Fruit fly (Drosophila melanogaster) whole organism, embryonic: ENCODE measurements around the gene Kyat.

Source experiments
- Asciz ChIP-seq: fragments of 200-800 bp; sonication (Bioruptor generic); optimal IDR thresholded peaks from 2 replicates; lab custom pipeline; 2017; ENCODE audit warnings: missing biosample characterization, mild to moderate bottlenecking, missing genetic modification characterization, missing genetic modification reagents
- CG11085 ChIP-seq: fragments of 200-800 bp; sonication (Bioruptor generic); IDR thresholded peaks from 2 replicates; pipeline ENCODE4 v1.3.6; 2022; ENCODE audit warnings: missing biosample characterization, missing genetic modification characterization
- CG12104 ChIP-seq: fragments of 200-800 bp; sonication (Bioruptor generic); optimal IDR thresholded peaks from 3 replicates; lab custom pipeline; 2016; ENCODE audit warnings: missing biosample characterization, missing genetic modification characterization
- CG12299 ChIP-seq: fragments of 200-800 bp; sonication (Bioruptor generic); optimal IDR thresholded peaks from 2 replicates; lab custom pipeline; 2018; ENCODE audit warnings: missing biosample characterization, mild to moderate bottlenecking, missing genetic modification characterization
- CG15601 ChIP-seq: fragments of 200-800 bp; sonication (Bioruptor generic); optimal IDR thresholded peaks from 3 replicates; lab custom pipeline; 2019; ENCODE audit warnings: missing biosample characterization, mild to moderate bottlenecking, missing genetic modification characterization, moderate library complexity
- CG17568 ChIP-seq: fragments of 200-800 bp; sonication (Bioruptor generic); optimal IDR thresholded peaks from 2 replicates; lab custom pipeline; 2018; ENCODE audit warnings: missing biosample characterization, mild to moderate bottlenecking, missing genetic modification characterization, moderate library complexity
- CG17912 ChIP-seq: fragments of 200-800 bp; sonication (Bioruptor generic); optimal IDR thresholded peaks from 2 replicates; lab custom pipeline; 2018; ENCODE audit warnings: missing biosample characterization, mild to moderate bottlenecking, missing genetic modification characterization
- CG1792 ChIP-seq: fragments of 200-800 bp; sonication (Bioruptor generic); optimal IDR thresholded peaks from 2 replicates; lab custom pipeline; 2016; ENCODE audit warnings: missing biosample characterization, missing genetic modification characterization
- CG18011 ChIP-seq: fragments of 200-800 bp; sonication (Bioruptor generic); optimal IDR thresholded peaks from 2 replicates; lab custom pipeline; 2017; ENCODE audit warnings: missing biosample characterization, missing genetic modification characterization, mild to moderate bottlenecking, moderate library complexity, missing genotype
- CG18619 ChIP-seq: fragments of 200-800 bp; sonication (Bioruptor generic); optimal IDR thresholded peaks from 3 replicates; lab custom pipeline; 2017; ENCODE audit warnings: missing biosample characterization, mild to moderate bottlenecking, missing genetic modification characterization
- CG2889 ChIP-seq: fragments of 200-800 bp; sonication (Bioruptor generic); IDR thresholded peaks from 3 replicates; pipeline ENCODE4 v1.3.6; 2022; ENCODE audit warnings: missing biosample characterization, missing genetic modification characterization
- CG30431 ChIP-seq: fragments of 200-800 bp; sonication (Bioruptor generic); optimal IDR thresholded peaks from 2 replicates; lab custom pipeline; 2017; ENCODE audit warnings: missing biosample characterization, missing genetic modification characterization
- CG31441 ChIP-seq: fragments of 200-800 bp; sonication (Bioruptor generic); IDR thresholded peaks from 2 replicates; pipeline ENCODE4 v1.3.6; 2022; ENCODE audit warnings: missing biosample characterization, missing genetic modification characterization
- CG5180 ChIP-seq: fragments of 200-800 bp; sonication (Bioruptor generic); optimal IDR thresholded peaks from 3 replicates; lab custom pipeline; 2017; ENCODE audit warnings: missing biosample characterization, missing genetic modification characterization, mild to moderate bottlenecking, moderate library complexity, missing genetic modification reagents
- CG7271 ChIP-seq: fragments of 200-800 bp; sonication (Bioruptor generic); optimal IDR thresholded peaks from 2 replicates; lab custom pipeline; 2018; ENCODE audit warnings: missing biosample characterization, mild to moderate bottlenecking, missing genetic modification characterization, moderate library complexity
- CG7556 ChIP-seq: fragments of 200-800 bp; sonication (Bioruptor generic); optimal IDR thresholded peaks from 2 replicates; lab custom pipeline; 2017; ENCODE audit warnings: missing biosample characterization, mild to moderate bottlenecking, missing genetic modification characterization
- CG7786 ChIP-seq: fragments of 200-800 bp; sonication (Bioruptor generic); optimal IDR thresholded peaks from 2 replicates; lab custom pipeline; 2016; ENCODE audit warnings: missing biosample characterization, missing genetic modification characterization
- CG8359 ChIP-seq: fragments of 200-800 bp; sonication (Bioruptor generic); optimal IDR thresholded peaks from 2 replicates; lab custom pipeline; 2017; ENCODE audit warnings: missing biosample characterization, mild to moderate bottlenecking, missing genetic modification characterization, borderline replicate concordance
- CG9609 ChIP-seq: fragments of 200-800 bp; sonication (Bioruptor generic); optimal IDR thresholded peaks from 3 replicates; lab custom pipeline; 2016; ENCODE audit warnings: missing biosample characterization, missing genetic modification characterization
- Camta ChIP-seq: fragments of 200-800 bp; sonication (Bioruptor generic); optimal IDR thresholded peaks from 2 replicates; lab custom pipeline; 2016; ENCODE audit warnings: missing biosample characterization, missing genetic modification characterization
- Dip2 ChIP-seq: fragments of 200-800 bp; sonication (Bioruptor generic); IDR thresholded peaks from 2 replicates; pipeline ENCODE4 v1.3.6; 2022; ENCODE audit warnings: missing biosample characterization, missing genetic modification characterization
- E2f2 ChIP-seq: fragments of 200-800 bp; sonication (Bioruptor generic); IDR thresholded peaks from 2 replicates; pipeline ENCODE4 v1.3.6; 2022; ENCODE audit warnings: missing biosample characterization, missing genetic modification characterization
- Ets65A ChIP-seq: fragments of 200-800 bp; sonication (Bioruptor generic); peaks from one replicate; lab custom pipeline; 2016; ENCODE audit warnings: missing biosample characterization, missing genetic modification characterization
- Hr39 ChIP-seq: fragments of >200 bp; optimal IDR thresholded peaks from 2 replicates; lab custom pipeline; 2017
- Hr51 ChIP-seq, 2 experiments: fragments of 200-800 bp; sonication (Bioruptor generic); optimal IDR thresholded peaks; 2 replicates in 1 of 2; 3 replicates in 1 of 2; lab custom pipeline; 2016 to 2018; ENCODE audit warnings: missing biosample characterization in 2 of 2, missing genetic modification characterization in 2 of 2, mild to moderate bottlenecking in 1 of 2, moderate library complexity in 1 of 2
- Lhr ChIP-seq: fragments of 200-800 bp; sonication (Bioruptor generic); optimal IDR thresholded peaks from 3 replicates; lab custom pipeline; 2017; ENCODE audit warnings: mild to moderate bottlenecking, missing biosample characterization, missing genetic modification reagents, missing genetic modification characterization
- Lim3 ChIP-seq: fragments of 200-800 bp; sonication (Bioruptor generic); IDR thresholded peaks from 2 replicates; pipeline ENCODE4 v1.3.6; 2022; ENCODE audit warnings: missing biosample characterization, missing genetic modification characterization
- PHDP ChIP-seq: fragments of 200-800 bp; sonication (Bioruptor generic); optimal IDR thresholded peaks from 3 replicates; lab custom pipeline; 2018; ENCODE audit warnings: missing biosample characterization, mild to moderate bottlenecking, missing genetic modification characterization, moderate library complexity
- Pdp1 ChIP-seq, 2 experiments: fragments of 200-800 bp; sonication (Bioruptor generic); optimal IDR thresholded peaks; 3 replicates each; lab custom pipeline; 2016; ENCODE audit warnings: missing biosample characterization in 2 of 2, missing genetic modification characterization in 2 of 2, mild to moderate bottlenecking in 1 of 2, moderate library complexity in 1 of 2
- Side ChIP-seq: fragments of 200-800 bp; sonication (Bioruptor generic); optimal IDR thresholded peaks from 2 replicates; lab custom pipeline; 2016; ENCODE audit warnings: missing biosample characterization, missing genetic modification characterization
- Sry-β ChIP-seq: fragments of 200-800 bp; sonication (Bioruptor generic); optimal IDR thresholded peaks from 2 replicates; lab custom pipeline; 2018; ENCODE audit warnings: missing biosample characterization, mild to moderate bottlenecking, missing genetic modification characterization, moderate library complexity
- Sry-δ ChIP-seq: fragments of 200-800 bp; sonication (Bioruptor generic); optimal IDR thresholded peaks from 2 replicates; lab custom pipeline; 2016; ENCODE audit warnings: missing biosample characterization, missing genetic modification characterization
- Xrp1 ChIP-seq: fragments of 200-800 bp; sonication (Bioruptor generic); IDR thresholded peaks from 2 replicates; pipeline ENCODE4 v1.3.6; 2022; ENCODE audit warnings: missing biosample characterization, missing genetic modification characterization
- cato ChIP-seq: fragments of 200-800 bp; sonication (Bioruptor generic); optimal IDR thresholded peaks from 2 replicates; lab custom pipeline; 2016; ENCODE audit warnings: missing biosample characterization, missing genetic modification characterization, borderline replicate concordance
- crp ChIP-seq, 2 experiments: fragments of 200-800 bp; sonication (Bioruptor generic); optimal IDR thresholded peaks; 2 replicates in 1 of 2; 3 replicates in 1 of 2; lab custom pipeline; 2017; ENCODE audit warnings: missing biosample characterization in 2 of 2, missing genetic modification characterization in 2 of 2, mild to moderate bottlenecking in 1 of 2, moderate library complexity in 1 of 2
- cwo ChIP-seq: fragments of 200-800 bp; sonication (Bioruptor generic); optimal IDR thresholded peaks from 3 replicates; lab custom pipeline; 2017; ENCODE audit warnings: missing biosample characterization, missing genetic modification characterization, mild to moderate bottlenecking, moderate library complexity, missing genetic modification reagents
- danr ChIP-seq: fragments of 200-800 bp; sonication (Bioruptor generic); IDR thresholded peaks from 2 replicates; pipeline ENCODE4 v1.3.6; 2022; ENCODE audit warnings: missing biosample characterization, missing genetic modification characterization
- dpn ChIP-seq, 2 experiments: fragments of 200-800 bp; sonication (Bioruptor generic); optimal IDR thresholded peaks; 3 replicates each; lab custom pipeline; 2016; ENCODE audit warnings: missing biosample characterization in 2 of 2, missing genetic modification characterization in 2 of 2
- esg ChIP-seq: fragments of 200-800 bp; sonication (Bioruptor generic); conservative IDR thresholded peaks from 2 replicates; pipeline ENCODE4 v1.3.6; 2022; ENCODE audit warnings: missing biosample characterization, missing genetic modification characterization
- lbe ChIP-seq: fragments of 200-800 bp; sonication (Bioruptor generic); optimal IDR thresholded peaks from 2 replicates; lab custom pipeline; 2016; ENCODE audit warnings: missing biosample characterization, mild to moderate bottlenecking, missing genetic modification characterization
- lmd ChIP-seq: fragments of 200-800 bp; sonication (Bioruptor generic); IDR thresholded peaks from 2 replicates; pipeline ENCODE4 v1.3.6; 2022; ENCODE audit warnings: missing biosample characterization, missing genetic modification characterization
- maf-S ChIP-seq: fragments of 200-800 bp; sonication (Bioruptor generic); optimal IDR thresholded peaks from 2 replicates; lab custom pipeline; 2016; ENCODE audit warnings: missing biosample characterization, missing genetic modification characterization
- mam ChIP-seq: fragments of 200-800 bp; sonication (Bioruptor generic); optimal IDR thresholded peaks from 3 replicates; lab custom pipeline; 2016; ENCODE audit warnings: missing biosample characterization, missing genetic modification characterization
- org-1 ChIP-seq: fragments of 200-800 bp; sonication (Bioruptor generic); optimal IDR thresholded peaks from 2 replicates; lab custom pipeline; 2017; ENCODE audit warnings: missing biosample characterization, missing genetic modification characterization
- p53 ChIP-seq: fragments of 200-800 bp; sonication (Bioruptor generic); optimal IDR thresholded peaks from 2 replicates; lab custom pipeline; 2016; ENCODE audit warnings: missing biosample characterization, missing genetic modification characterization
- pros ChIP-seq: fragments of 200-800 bp; sonication (Bioruptor generic); optimal IDR thresholded peaks from 3 replicates; lab custom pipeline; 2019; ENCODE audit warnings: missing biosample characterization, mild to moderate bottlenecking, missing genetic modification characterization, moderate library complexity
- pum ChIP-seq: fragments of 200-800 bp; sonication (Bioruptor generic); optimal IDR thresholded peaks from 2 replicates; lab custom pipeline; 2016; ENCODE audit warnings: missing biosample characterization, missing genetic modification characterization
- pzg ChIP-seq: fragments of 200-800 bp; sonication (Bioruptor generic); optimal IDR thresholded peaks from 3 replicates; lab custom pipeline; 2018; ENCODE audit warnings: missing biosample characterization, mild to moderate bottlenecking, missing genetic modification characterization, moderate library complexity
- sqz ChIP-seq: fragments of 200-800 bp; sonication (Bioruptor generic); optimal IDR thresholded peaks from 3 replicates; lab custom pipeline; 2018; ENCODE audit warnings: missing biosample characterization, mild to moderate bottlenecking, missing genetic modification characterization
- tio ChIP-seq: fragments of 200-800 bp; sonication (Bioruptor generic); optimal IDR thresholded peaks from 2 replicates; lab custom pipeline; 2017; ENCODE audit warnings: missing biosample characterization, missing genetic modification characterization, inconsistent platforms
- zen2 ChIP-seq: fragments of 200-800 bp; sonication (Bioruptor generic); IDR thresholded peaks from 3 replicates; pipeline ENCODE4 v1.3.6; 2022; ENCODE audit warnings: missing biosample characterization, missing genetic modification characterization; ENCODE audit not compliant: partially characterized antibody

Gene Kyat

dm6 chr3R:11806753-11807152, 15.5 kb downstream of the Kyat start (continued):
- TF ChIP-seq esg (0 out of 2 replicates have a peak, but pooled peaks have one; percentile 16), Lim3 (GFP tag; lab: Robert Waterston, UW) (no peak), Hr39 (lab: Kevin White, UChicago) (no peak), Sry-δ (no peak), cato (GFP tag; lab: Kevin White, UChicago) (peak; percentile 4), PHDP (tag; lab: Kevin White, UChicago) (peak; percentile 37), cwo (GFP tag; lab: Kevin White, UChicago) (peak; percentile 23), org-1 (GFP tag; lab: Kevin White, UChicago) (no peak), danr (GFP tag; lab: Robert Waterston, UW) (no peak), CG31441 (GFP tag; lab: Robert Waterston, UW) (no peak), lbe (GFP tag; lab: Kevin White, UChicago) (no peak), maf-S (GFP tag; lab: Kevin White, UChicago) (no peak), CG8359 (GFP tag; lab: Kevin White, UChicago) (no peak), Asciz (GFP tag; lab: Kevin White, UChicago) (no peak), CG11085 (no peak), CG18619 (GFP tag; lab: Kevin White, UChicago) (peak; percentile 4), E2f2 (GFP tag; lab: Robert Waterston, UW) (0 out of 2 replicates have a peak, but pooled peaks have one; percentile 9), CG17568 (GFP tag; lab: Kevin White, UChicago) (no peak), CG5180 (GFP tag; lab: Kevin White, UChicago) (no peak), Side (GFP tag; lab: Kevin White, UChicago) (no peak), pros (GFP tag; lab: Kevin White, UChicago) (no peak), lmd (GFP tag; lab: Robert Waterston, UW) (peak; percentile 54; the same call in 1 of the 2 replicates), Sry-β (GFP tag; lab: Kevin White, UChicago) (no peak), CG15601 (tag; lab: Kevin White, UChicago) (no peak), Xrp1 (GFP tag; lab: Robert Waterston, UW) (peak; percentile 63; the same call in 1 of the 2 replicates), pum (peak; percentile 2), CG7271 (tag; lab: Kevin White, UChicago) (no peak), CG17912 (GFP tag; lab: Kevin White, UChicago) (no peak), CG1792 (GFP tag; lab: Kevin White, UChicago) (no peak), Camta (peak; percentile 7), CG7786 (GFP tag; lab: Kevin White, UChicago) (peak; percentile 17), Ets65A (GFP tag; lab: Kevin White, UChicago) (no peak), CG12104 (GFP tag; lab: Kevin White, UChicago) (no peak), dpn (GFP tag; optimal IDR thresholded peaks at IDR 0.05; lab: Kevin White, UChicago) (peak; percentile 20 to 28), sqz (GFP tag; lab: Kevin White, UChicago) (no peak), pzg (no peak), CG9609 (GFP tag; lab: Kevin White, UChicago) (peak; percentile 40), CG18011 (GFP tag; lab: Kevin White, UChicago) (no peak), Pdp1 (GFP tag; optimal IDR thresholded peaks at IDR 0.05; lab: Kevin White, UChicago) (peak; percentile 6 to 26), CG12299 (tag; lab: Kevin White, UChicago) (no peak), tio (GFP tag; lab: Kevin White, UChicago) (peak; percentile 12), mam (peak; percentile 30), zen2 (GFP tag; lab: Robert Waterston, UW) (no peak), CG2889 (GFP tag; lab: Robert Waterston, UW) (no peak), crp (GFP tag; optimal IDR thresholded peaks at IDR 0.05; lab: Kevin White, UChicago) (no peak), p53 (GFP tag; lab: Kevin White, UChicago) (no peak), Dip2 (GFP tag; lab: Robert Waterston, UW) (no peak), CG30431 (GFP tag; lab: Kevin White, UChicago) (peak; percentile 10), CG7556 (GFP tag; lab: Kevin White, UChicago) (no peak), Lhr (GFP tag; lab: Kevin White, UChicago) (no peak), Hr51 (GFP tag; optimal IDR thresholded peaks at IDR 0.05; lab: Kevin White, UChicago) (peak in 1 of 2 experiments; percentile 45)
